Worm (Caenorhabditis elegans): ENCODE data around the gene sfxn-1.3.

- no peak for TF ChIP-seq unc-39 (tag; optimal IDR thresholded peaks at IDR 0.05)
- TF ChIP-seq mdl-1 (tag; optimal IDR thresholded peaks at IDR 0.05), result no peak
These were observed 46.5 kb downstream of the sfxn-1.3 start, which contains the start of gene nhr-60 for ce11 chrV:15773141-15773540.

Data from whole organism, L2 larva.